Worm (Caenorhabditis elegans): ENCODE data around the gene T04A6.3.
A peak's percentile ranks its signal among the peaks of the same experiment; 100 is the strongest.

DNA sequence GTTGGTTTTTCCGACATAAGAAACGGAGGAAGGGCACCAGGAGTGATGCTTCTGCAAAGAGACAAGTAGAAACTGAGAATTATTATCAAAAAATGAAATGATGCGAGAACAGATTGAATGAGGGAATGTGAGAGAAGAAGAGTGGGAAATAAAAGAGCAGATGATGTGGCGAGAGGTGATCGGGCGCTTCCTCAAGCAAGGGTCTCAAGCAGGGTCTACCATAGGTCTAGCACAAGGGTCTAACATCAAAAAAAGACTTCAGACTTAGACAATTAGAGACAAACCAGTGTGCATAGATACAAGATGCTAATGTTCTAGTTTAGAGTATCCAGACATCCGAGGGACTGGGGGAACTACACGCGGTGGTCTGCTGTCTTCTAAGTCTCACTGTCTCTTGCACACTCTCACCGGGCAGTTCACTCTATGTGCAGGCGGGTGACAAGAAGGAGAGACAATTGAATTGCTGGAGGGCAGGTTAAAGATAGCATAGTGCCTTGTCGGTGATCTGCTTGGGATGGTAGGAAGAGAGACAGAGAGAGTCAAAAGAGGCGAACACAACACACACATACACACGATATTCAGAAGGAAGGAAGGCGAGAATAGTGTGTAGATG lies 37.9 kb downstream of the T04A6.3 start, which contains the start of gene R13A5.7:
- TF ChIP-seq ZK546.5 (tag; optimal IDR thresholded peaks at IDR 0.05) (no peak), unc-39 (tag; optimal IDR thresholded peaks at IDR 0.05) (no peak), lin-15B (tag; optimal IDR thresholded peaks at IDR 0.05) (peak; percentile 48), egl-27 (tag; optimal IDR thresholded peaks at IDR 0.05) (peak; percentile 67), unc-62 (GFP tag; optimal IDR thresholded peaks at IDR 0.05) (peak; percentile 64), ama-1 (optimal IDR thresholded peaks at IDR 0.05) (no peak)
